Fruit fly (Drosophila melanogaster) whole organism, embryonic: Measurements from ENCODE around the gene CG17929.

Experiments used
- B-H2 ChIP-seq: fragments of 200-800 bp; sonication (Bioruptor generic); optimal IDR thresholded peaks from 2 replicates; lab custom pipeline; 2018; ENCODE audit warnings: missing biosample characterization, mild to moderate bottlenecking, missing genetic modification characterization
- CG12659 ChIP-seq: fragments of 200-800 bp; sonication (Bioruptor generic); optimal IDR thresholded peaks from 3 replicates; lab custom pipeline; 2017; ENCODE audit warnings: mild to moderate bottlenecking, missing biosample characterization, missing genetic modification reagents, missing genetic modification characterization
- CG14441 ChIP-seq: fragments of 200-800 bp; sonication (Bioruptor generic); IDR thresholded peaks from 2 replicates; pipeline ENCODE4 v1.3.6; 2022; ENCODE audit warnings: missing biosample characterization, missing genetic modification characterization
- CG15011 ChIP-seq: fragments of 200-800 bp; sonication (Bioruptor generic); optimal IDR thresholded peaks from 3 replicates; lab custom pipeline; 2018; ENCODE audit warnings: missing biosample characterization, mild to moderate bottlenecking, missing genetic modification characterization
- CG17186 ChIP-seq: fragments of 200-800 bp; sonication (Bioruptor generic); optimal IDR thresholded peaks from 3 replicates; lab custom pipeline; 2017; ENCODE audit warnings: missing biosample characterization, missing genetic modification reagents, missing genetic modification characterization
- CG18262 ChIP-seq: fragments of 200-800 bp; optimal IDR thresholded peaks from 3 replicates; lab custom pipeline; 2019; ENCODE audit warnings: missing biosample characterization, mild to moderate bottlenecking, missing genetic modification characterization, moderate library complexity
- CG2875 ChIP-seq: fragments of 200-800 bp; sonication (Bioruptor generic); optimal IDR thresholded peaks from 2 replicates; lab custom pipeline; 2017; ENCODE audit warnings: missing biosample characterization, mild to moderate bottlenecking, missing genetic modification characterization, missing genetic modification reagents
- CG32767 ChIP-seq: fragments of 200-800 bp; sonication (Bioruptor generic); IDR thresholded peaks from 2 replicates; pipeline ENCODE4 v1.3.6; 2022; ENCODE audit warnings: missing biosample characterization, missing genetic modification characterization
- CG34422 ChIP-seq: fragments of 200-800 bp; sonication (Bioruptor generic); IDR thresholded peaks from 3 replicates; pipeline ENCODE4 v1.3.6; 2022; ENCODE audit warnings: missing biosample characterization, missing genetic modification characterization
- CG42726 ChIP-seq: fragments of 200-800 bp; sonication (Bioruptor generic); IDR thresholded peaks from 2 replicates; pipeline ENCODE4 v1.3.6; 2022; ENCODE audit warnings: missing biosample characterization, missing genetic modification characterization; ENCODE audit not compliant: partially characterized antibody
- CG4820 ChIP-seq: fragments of 200-800 bp; sonication (Bioruptor generic); optimal IDR thresholded peaks from 3 replicates; lab custom pipeline; 2016; ENCODE audit warnings: missing biosample characterization, missing genetic modification characterization
- CG6254 ChIP-seq: fragments of 200-800 bp; sonication (Bioruptor generic); optimal IDR thresholded peaks from 3 replicates; lab custom pipeline; 2017; ENCODE audit warnings: mild to moderate bottlenecking, missing biosample characterization, missing genetic modification reagents, missing genetic modification characterization
- CG7556 ChIP-seq: fragments of 200-800 bp; sonication (Bioruptor generic); optimal IDR thresholded peaks from 2 replicates; lab custom pipeline; 2017; ENCODE audit warnings: missing biosample characterization, mild to moderate bottlenecking, missing genetic modification characterization
- CG7987 ChIP-seq: fragments of 200-800 bp; sonication (Bioruptor generic); optimal IDR thresholded peaks from 2 replicates; lab custom pipeline; 2018; ENCODE audit warnings: missing biosample characterization, mild to moderate bottlenecking, missing genetic modification characterization, moderate library complexity
- CTCF ChIP-seq: fragments of 200-800 bp; sonication (Bioruptor generic); optimal IDR thresholded peaks from 2 replicates; lab custom pipeline; 2017; ENCODE audit warnings: missing biosample characterization, mild to moderate bottlenecking, missing genetic modification characterization, moderate library complexity
- CrebB ChIP-seq: fragments of 200-800 bp; sonication (Bioruptor generic); optimal IDR thresholded peaks from 3 replicates; lab custom pipeline; 2018; ENCODE audit warnings: missing biosample characterization, mild to moderate bottlenecking, missing genetic modification characterization
- D ChIP-seq, 2 experiments: fragments of 200-800 bp in 1 of 2; fragments of >200 bp in 1 of 2; sonication (Bioruptor generic) in 1 of 2; optimal IDR thresholded peaks; 2 replicates in 1 of 2; 3 replicates in 1 of 2; lab custom pipeline; 2017; ENCODE audit warnings: mild to moderate bottlenecking in 1 of 2, missing biosample characterization in 1 of 2, missing genetic modification characterization in 1 of 2, missing genetic modification reagents in 1 of 2
- D19A ChIP-seq: fragments of 200-800 bp; optimal IDR thresholded peaks from 3 replicates; lab custom pipeline; 2019; ENCODE audit warnings: missing biosample characterization, mild to moderate bottlenecking, missing genetic modification characterization, moderate library complexity
- Doc3 ChIP-seq: fragments of 200-800 bp; sonication (Bioruptor generic); IDR thresholded peaks from 3 replicates; pipeline ENCODE4 v1.3.6; 2022; ENCODE audit warnings: missing biosample characterization, missing genetic modification characterization; ENCODE audit not compliant: partially characterized antibody
- Drgx ChIP-seq: fragments of 200-800 bp; sonication (Bioruptor generic); IDR thresholded peaks from 2 replicates; pipeline ENCODE4 v1.3.6; 2022; ENCODE audit warnings: missing biosample characterization, missing genetic modification characterization
- Eip74EF ChIP-seq, 2 experiments: fragments of 200-800 bp in 1 of 2; fragments of >200 bp in 1 of 2; sonication (Bioruptor generic) in 1 of 2; optimal IDR thresholded peaks; 2 replicates each; lab custom pipeline; 2017 to 2019; ENCODE audit warnings: missing biosample characterization in 2 of 2, missing genetic modification characterization in 2 of 2, mild to moderate bottlenecking in 1 of 2, moderate library complexity in 1 of 2
- Ets65A ChIP-seq: fragments of 200-800 bp; sonication (Bioruptor generic); peaks from one replicate; lab custom pipeline; 2016; ENCODE audit warnings: missing biosample characterization, missing genetic modification characterization
- Hsf ChIP-seq: fragments of 200-800 bp; sonication (Bioruptor generic); optimal IDR thresholded peaks from 3 replicates; lab custom pipeline; 2016; ENCODE audit warnings: missing biosample characterization, missing genetic modification characterization
- Lpt ChIP-seq: fragments of >200 bp; optimal IDR thresholded peaks from 2 replicates; lab custom pipeline; 2018; ENCODE audit warnings: missing biosample characterization, missing genetic modification characterization
- Med ChIP-seq: fragments of 200-800 bp; sonication (Bioruptor generic); peaks from one replicate; lab custom pipeline; 2016; ENCODE audit warnings: missing biosample characterization, missing genetic modification characterization, mild to moderate bottlenecking, inconsistent platforms, moderate library complexity
- NC2α ChIP-seq: fragments of 200-800 bp; sonication (Bioruptor generic); optimal IDR thresholded peaks from 2 replicates; lab custom pipeline; 2016; ENCODE audit warnings: missing biosample characterization, missing genetic modification characterization
- NC2β ChIP-seq: fragments of 200-800 bp; sonication (Bioruptor generic); optimal IDR thresholded peaks from 2 replicates; lab custom pipeline; 2016; ENCODE audit warnings: missing biosample characterization, missing genetic modification characterization
- NFAT ChIP-seq: fragments of 200-800 bp; sonication (Bioruptor generic); IDR thresholded peaks from 2 replicates; pipeline ENCODE4 v1.3.6; 2022; ENCODE audit warnings: missing biosample characterization, missing genetic modification characterization
- NK7.1 ChIP-seq: fragments of 200-800 bp; sonication (Bioruptor generic); optimal IDR thresholded peaks from 3 replicates; lab custom pipeline; 2016; ENCODE audit warnings: missing biosample characterization, missing genetic modification characterization
- Neu2 ChIP-seq: fragments of 200-800 bp; sonication (Bioruptor generic); optimal IDR thresholded peaks from 3 replicates; lab custom pipeline; 2016; ENCODE audit warnings: missing biosample characterization, missing genetic modification characterization, borderline replicate concordance
- Sin3A ChIP-seq: fragments of >200 bp; optimal IDR thresholded peaks from 2 replicates; lab custom pipeline; 2018
- Taf1 ChIP-seq: fragments of 200-800 bp; sonication (Bioruptor generic); IDR thresholded peaks from 2 replicates; pipeline ENCODE4 v1.3.6; 2022; ENCODE audit warnings: missing biosample characterization, missing genetic modification characterization
- Tbp ChIP-seq: fragments of >200 bp; optimal IDR thresholded peaks from 2 replicates; lab custom pipeline; 2018; ENCODE audit warnings: missing biosample characterization, missing genetic modification characterization
- Xrp1 ChIP-seq: fragments of 200-800 bp; sonication (Bioruptor generic); IDR thresholded peaks from 2 replicates; pipeline ENCODE4 v1.3.6; 2022; ENCODE audit warnings: missing biosample characterization, missing genetic modification characterization
- ci ChIP-seq: fragments of 200-800 bp; sonication (Bioruptor generic); IDR thresholded peaks from 3 replicates; pipeline ENCODE4 v1.3.6; 2022; ENCODE audit warnings: missing biosample characterization, missing genetic modification characterization
- corto ChIP-seq: fragments of 200-800 bp; sonication (Bioruptor generic); optimal IDR thresholded peaks from 2 replicates; lab custom pipeline; 2016; ENCODE audit warnings: missing biosample characterization, mild to moderate bottlenecking, missing genetic modification characterization, moderate library complexity
- crc ChIP-seq: fragments of 200-800 bp; sonication (Bioruptor generic); optimal IDR thresholded peaks from 2 replicates; lab custom pipeline; 2016; ENCODE audit warnings: missing biosample characterization, missing genetic modification characterization
- crol ChIP-seq: fragments of 200-800 bp; sonication (Bioruptor generic); IDR thresholded peaks from 2 replicates; pipeline ENCODE4 v1.3.6; 2022; ENCODE audit warnings: missing biosample characterization, missing genetic modification characterization
- dati ChIP-seq: fragments of 200-800 bp; sonication (Bioruptor generic); IDR thresholded peaks from 2 replicates; pipeline ENCODE4 v1.3.6; 2022; ENCODE audit warnings: missing biosample characterization, missing genetic modification characterization
- dimm ChIP-seq: fragments of 200-800 bp; sonication (Bioruptor generic); IDR thresholded peaks from 2 replicates; pipeline ENCODE4 v1.3.6; 2022; ENCODE audit warnings: missing biosample characterization, missing genetic modification characterization
- dpn ChIP-seq, 2 experiments: fragments of 200-800 bp; sonication (Bioruptor generic); optimal IDR thresholded peaks; 3 replicates each; lab custom pipeline; 2016; ENCODE audit warnings: missing biosample characterization in 2 of 2, missing genetic modification characterization in 2 of 2
- emc ChIP-seq: fragments of 200-800 bp; sonication (Bioruptor generic); optimal IDR thresholded peaks from 2 replicates; lab custom pipeline; 2016; ENCODE audit warnings: missing biosample characterization, missing genetic modification characterization
- lab ChIP-seq: fragments of 200-800 bp; sonication (Bioruptor generic); optimal IDR thresholded peaks from 3 replicates; lab custom pipeline; 2017; ENCODE audit warnings: missing biosample characterization, missing genetic modification characterization, mild to moderate bottlenecking, moderate library complexity, missing genetic modification reagents
- lola ChIP-seq, 3 experiments: fragments of >200 bp in 2 of 3; fragments of 200-800 bp in 1 of 3; sonication (Bioruptor generic) in 1 of 3; optimal IDR thresholded peaks; 2 replicates each; lab custom pipeline; 2017 to 2019; ENCODE audit warnings: missing biosample characterization in 3 of 3, missing genetic modification characterization in 3 of 3, mild to moderate bottlenecking in 1 of 3, moderate library complexity in 1 of 3
- luna ChIP-seq: fragments of 200-800 bp; sonication (Bioruptor generic); optimal IDR thresholded peaks from 2 replicates; lab custom pipeline; 2016; ENCODE audit warnings: missing biosample characterization, missing genetic modification characterization
- mam ChIP-seq: fragments of 200-800 bp; sonication (Bioruptor generic); optimal IDR thresholded peaks from 3 replicates; lab custom pipeline; 2016; ENCODE audit warnings: missing biosample characterization, missing genetic modification characterization
- nerfin-2 ChIP-seq: fragments of 200-800 bp; sonication (Bioruptor generic); IDR thresholded peaks from 2 replicates; pipeline ENCODE4 v1.3.6; 2022; ENCODE audit warnings: missing biosample characterization, missing genetic modification characterization; ENCODE audit not compliant: partially characterized antibody
- salm ChIP-seq: fragments of 200-800 bp; sonication (Bioruptor generic); optimal IDR thresholded peaks from 2 replicates; lab custom pipeline; 2018; ENCODE audit warnings: missing biosample characterization, mild to moderate bottlenecking, missing genetic modification characterization
- wdn ChIP-seq: fragments of 200-800 bp; sonication (Bioruptor generic); IDR thresholded peaks from 2 replicates; pipeline ENCODE4 v1.3.6; 2022; ENCODE audit warnings: missing biosample characterization, missing genetic modification characterization
- wek ChIP-seq: fragments of 200-800 bp; sonication (Bioruptor generic); optimal IDR thresholded peaks from 3 replicates; lab custom pipeline; 2018; ENCODE audit warnings: missing biosample characterization, mild to moderate bottlenecking, missing genetic modification characterization, moderate library complexity

The CG17929 gene

dm6 chr3R:16309302-16310080 lies 15.8 kb upstream of the CG17929 start:
- TF ChIP-seq ci (no peak), dati (GFP tag; lab: Robert Waterston, UW) (no peak), D19A (tag; lab: Kevin White, UChicago) (no peak), luna (no peak), CrebB (tag; lab: Kevin White, UChicago) (no peak), Tbp (GFP tag; lab: Kevin White, UChicago) (no peak), CG7556 (peak; percentile 14), Sin3A (lab: Kevin White, UChicago) (no peak), CG4820 (GFP tag; lab: Kevin White, UChicago) (no peak), mam (peak; percentile 23), salm (tag; lab: Kevin White, UChicago) (no peak), CG42726 (GFP tag; lab: Robert Waterston, UW) (no peak), Lpt (GFP tag; lab: Kevin White, UChicago) (no peak), CG12659 (GFP tag; lab: Kevin White, UChicago) (peak; percentile 23), Neu2 (GFP tag; lab: Kevin White, UChicago) (no peak), CG34422 (GFP tag; lab: Robert Waterston, UW) (no peak), CG6254 (GFP tag; lab: Kevin White, UChicago) (no peak), NC2α (GFP tag; lab: Kevin White, UChicago) (no peak), crol (GFP tag; lab: Robert Waterston, UW) (no peak; the same call in 1 of the 2 replicates), nerfin-2 (GFP tag; lab: Robert Waterston, UW) (0 out of 2 replicates have a peak, but pooled peaks have one; percentile 20), wdn (GFP tag; lab: Robert Waterston, UW) (0 out of 2 replicates have a peak, but pooled peaks have one; percentile 40), lola (GFP tag; optimal IDR thresholded peaks at IDR 0.05; lab: Kevin White, UChicago) (peak in 1 of 3 experiments; percentile 3), CG17186 (no peak), Ets65A (peak; percentile 91), CG15011 (GFP tag; lab: Kevin White, UChicago) (no peak), NC2β (GFP tag; lab: Kevin White, UChicago) (no peak), CG18262 (tag; lab: Kevin White, UChicago) (peak; percentile 25), corto (GFP tag; lab: Kevin White, UChicago) (no peak), dimm (no peak), CTCF (GFP tag; lab: Kevin White, UChicago) (no peak), Eip74EF (GFP tag; optimal IDR thresholded peaks at IDR 0.05; lab: Kevin White, UChicago) (no peak), Med (GFP tag; lab: Kevin White, UChicago) (peak; percentile 87), Hsf (GFP tag; lab: Kevin White, UChicago) (peak; percentile 18), D (optimal IDR thresholded peaks at IDR 0.05; lab: Kevin White, UChicago) (no peak), D (GFP tag; optimal IDR thresholded peaks at IDR 0.05; lab: Kevin White, UChicago) (no peak), wek (GFP tag; lab: Kevin White, UChicago) (no peak), crc (GFP tag; lab: Kevin White, UChicago) (no peak), NFAT (GFP tag; lab: Robert Waterston, UW) (no peak), CG14441 (GFP tag; lab: Robert Waterston, UW) (peak; percentile 38; the same call in 1 of the 2 replicates), NK7.1 (GFP tag; lab: Kevin White, UChicago) (no peak), CG32767 (no peak), lab (peak; percentile 53), CG2875 (GFP tag; lab: Kevin White, UChicago) (no peak), emc (GFP tag; lab: Kevin White, UChicago) (no peak), CG7987 (GFP tag; lab: Kevin White, UChicago) (no peak), Drgx (GFP tag; lab: Robert Waterston, UW) (peak; percentile 56; the same call in 1 of the 2 replicates), Doc3 (GFP tag; lab: Robert Waterston, UW) (no peak), Xrp1 (GFP tag; lab: Robert Waterston, UW) (no peak), B-H2 (no peak), Taf1 (no peak), dpn (GFP tag; optimal IDR thresholded peaks at IDR 0.05; lab: Kevin White, UChicago) (peak in 1 of 2 experiments; percentile 36)
